Worm (Caenorhabditis elegans): ENCODE results near the gene rpl-36.
A peak's percentile ranks its signal among the peaks of the same experiment; 100 is the strongest.

Gene rpl-36

DNA sequence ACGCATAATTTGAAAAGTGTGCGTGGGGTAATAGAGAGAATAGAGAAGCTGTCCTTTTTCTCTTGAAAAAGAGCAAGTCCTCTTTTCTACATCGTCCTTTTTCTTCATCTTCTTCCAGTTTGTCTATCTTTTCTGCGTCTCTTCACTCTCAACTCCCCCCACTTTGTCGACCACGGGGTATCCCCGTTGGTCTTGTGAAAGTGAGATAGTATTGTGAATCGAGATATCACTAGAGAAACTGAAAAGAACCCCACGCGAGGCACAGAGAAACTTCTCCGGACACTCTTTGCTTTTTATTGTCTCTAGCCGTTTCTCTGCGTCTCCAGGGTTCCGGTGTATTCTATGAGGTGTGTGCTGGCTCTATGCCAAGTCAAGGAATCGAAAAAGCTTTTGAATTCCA, 24.4 kb upstream of the rpl-36 start (continued):
- TF ChIP-seq ceh-100 (GFP tag; IDR thresholded peaks at IDR 0.05) (0 out of 2 replicates have a peak, but pooled peaks have one; percentile 44), rec-8 (tag; optimal IDR thresholded peaks at IDR 0.05) (no peak), snpc-1.3 (tag; optimal IDR thresholded peaks at IDR 0.05; ENCODE audit: insufficient read depth) (no peak), K12H6.12 (tag; optimal IDR thresholded peaks at IDR 0.05) (peak; percentile 94), Y53F4B.3 (GFP tag; IDR thresholded peaks at IDR 0.05) (no peak), zim-3 (tag; optimal IDR thresholded peaks at IDR 0.05) (no peak), C06A6.2 (GFP tag; conservative IDR thresholded peaks at IDR 0.05) (peak; percentile 82), F49E8.2 (tag; optimal IDR thresholded peaks at IDR 0.05; ENCODE audit: insufficient read depth) (no peak), attf-5 (GFP tag; optimal IDR thresholded peaks at IDR 0.05) (peak; percentile 80), cebp-2 (GFP tag; IDR thresholded peaks at IDR 0.05) (no peak), ceh-91 (GFP tag; IDR thresholded peaks at IDR 0.05) (no peak), athp-1 (tag; optimal IDR thresholded peaks at IDR 0.05) (peak; percentile 18), F39B2.1 (GFP tag; IDR thresholded peaks at IDR 0.05) (0 out of 2 replicates have a peak, but pooled peaks have one; percentile 43), unc-62 (GFP tag; optimal IDR thresholded peaks at IDR 0.05) (peak; percentile 29), die-1 (tag; optimal IDR thresholded peaks at IDR 0.05) (peak; percentile 39), fkh-3 (tag; optimal IDR thresholded peaks at IDR 0.05) (no peak), madf-3 (GFP tag; IDR thresholded peaks at IDR 0.05) (peak; percentile 78), lag-1 (GFP tag; IDR thresholded peaks at IDR 0.05) (no peak), tbp1 (GFP tag; optimal IDR thresholded peaks at IDR 0.05) (peak; percentile 51), xnd-1 (tag; optimal IDR thresholded peaks at IDR 0.05) (no peak), T26A5.8 (tag; optimal IDR thresholded peaks at IDR 0.05) (no peak), mcd-1 (GFP tag; IDR thresholded peaks at IDR 0.05) (peak; percentile 71), ztf-26 (tag; optimal IDR thresholded peaks at IDR 0.05) (peak; percentile 70), snpc-1.1 (tag; optimal IDR thresholded peaks at IDR 0.05; ENCODE audit: insufficient read depth) (no peak), ztf-6 (GFP tag; IDR thresholded peaks at IDR 0.05) (no peak), F37B4.10 (GFP tag; IDR thresholded peaks at IDR 0.05) (no peak), hsf-1 (GFP tag; IDR thresholded peaks at IDR 0.05) (peak; percentile 85), gei-17 (GFP tag; optimal IDR thresholded peaks at IDR 0.05) (peak; percentile 12), hlh-12 (tag; optimal IDR thresholded peaks at IDR 0.05) (no peak), egl-44 (GFP tag; IDR thresholded peaks at IDR 0.05) (no peak), nhr-179 (tag; optimal IDR thresholded peaks at IDR 0.05) (no peak), ceh-27 (GFP tag; optimal IDR thresholded peaks at IDR 0.05) (peak; percentile 83), sea-2 (GFP tag; IDR thresholded peaks at IDR 0.05) (no peak), dpl-1 (GFP tag; optimal IDR thresholded peaks at IDR 0.05) (no peak), ama-1 (optimal IDR thresholded peaks at IDR 0.05) (peak; percentile 3), ama-1 (GFP tag; optimal IDR thresholded peaks at IDR 0.05) (no peak), ceh-40 (GFP tag; IDR thresholded peaks at IDR 0.05) (no peak), egrh-3 (GFP tag; IDR thresholded peaks at IDR 0.05) (peak; percentile 60; the same call in 1 of the 2 replicates), hmg-1.2 (GFP tag; IDR thresholded peaks at IDR 0.05) (peak; percentile 94), B0336.3 (GFP tag; IDR thresholded peaks at IDR 0.05) (peak; percentile 87)

ce11 chrIII:7158709-7159108, 21.3 kb upstream of the rpl-36 start, which contains the start of gene nuo-4:
TSS of gene nuo-4 (minus strand) at chrIII:7158809.
- TF ChIP-seq snpc-3.4 (tag; optimal IDR thresholded peaks at IDR 0.05) (no peak), ama-1 (optimal IDR thresholded peaks at IDR 0.05) (no peak), ama-1 (GFP tag; optimal IDR thresholded peaks at IDR 0.05) (no peak), madf-3 (GFP tag; IDR thresholded peaks at IDR 0.05) (peak; percentile 73; the same call in 1 of the 2 replicates), repo-1 (tag; optimal IDR thresholded peaks at IDR 0.05) (no peak), unc-130 (GFP tag; optimal IDR thresholded peaks at IDR 0.05) (no peak), sptf-2 (GFP tag; optimal IDR thresholded peaks at IDR 0.05) (no peak)
